Fruit fly (Drosophila melanogaster) whole organism, pupa: ENCODE results near the gene CG42699.

ENCODE experiments used
- CG10348 ChIP-seq: fragments of 200-800 bp; sonication (Bioruptor generic); IDR thresholded peaks from 2 replicates; pipeline ENCODE4 v1.3.6; 2022; ENCODE audit warnings: missing biosample characterization, missing genetic modification characterization
- CG14655 ChIP-seq: fragments of 200-800 bp; sonication (Bioruptor generic); optimal IDR thresholded peaks from 3 replicates; lab custom pipeline; 2017; ENCODE audit warnings: mild to moderate bottlenecking, missing biosample characterization, missing genetic modification reagents, missing genetic modification characterization
- CG15710 ChIP-seq: fragments of 200-800 bp; sonication (Bioruptor generic); optimal IDR thresholded peaks from 2 replicates; lab custom pipeline; 2018; ENCODE audit warnings: missing biosample characterization, mild to moderate bottlenecking, missing genetic modification characterization, moderate library complexity
- CG4496 ChIP-seq: fragments of 200-800 bp; sonication (Bioruptor generic); IDR thresholded peaks from 3 replicates; pipeline ENCODE4 v1.3.6; 2022; ENCODE audit warnings: missing biosample characterization, missing genetic modification characterization
- CG8301 ChIP-seq: fragments of 200-800 bp; sonication (Bioruptor generic); optimal IDR thresholded peaks from 2 replicates; lab custom pipeline; 2018; ENCODE audit warnings: missing biosample characterization, mild to moderate bottlenecking, missing genetic modification characterization
- D1 ChIP-seq: fragments of 200-800 bp; sonication (Bioruptor generic); optimal IDR thresholded peaks from 2 replicates; lab custom pipeline; 2018; ENCODE audit warnings: missing biosample characterization, mild to moderate bottlenecking, missing genetic modification characterization, moderate library complexity
- EcR ChIP-seq: fragments of 200-800 bp; sonication (Bioruptor generic); optimal IDR thresholded peaks from 3 replicates; lab custom pipeline; 2019; ENCODE audit warnings: missing biosample characterization, missing genetic modification characterization, mild to moderate bottlenecking, moderate library complexity, missing genetic modification reagents
- Ets98B ChIP-seq: fragments of 200-800 bp; sonication (Bioruptor generic); IDR thresholded peaks from 2 replicates; pipeline ENCODE4 v1.3.6; 2022; ENCODE audit warnings: missing biosample characterization, missing genetic modification characterization
- Pif1B ChIP-seq: fragments of 200-800 bp; sonication (Bioruptor generic); optimal IDR thresholded peaks from 3 replicates; lab custom pipeline; 2016; ENCODE audit warnings: missing biosample characterization, missing genetic modification characterization
- Snoo ChIP-seq: fragments of 200-800 bp; sonication (Bioruptor generic); optimal IDR thresholded peaks from 3 replicates; lab custom pipeline; 2017; ENCODE audit warnings: missing biosample characterization, mild to moderate bottlenecking, missing genetic modification characterization, inconsistent platforms

- TF ChIP-seq Ets98B (GFP tag; lab: Robert Waterston, UW) (peak; percentile 34), CG14655 (GFP tag; lab: Kevin White, UChicago) (no peak), EcR (peak; percentile 42), CG4496 (GFP tag; lab: Robert Waterston, UW) (no peak), CG15710 (tag; lab: Kevin White, UChicago) (peak; percentile 31), D1 (tag; lab: Kevin White, UChicago) (no peak), Snoo (tag; lab: Kevin White, UChicago) (peak; percentile 17), CG8301 (tag; lab: Kevin White, UChicago) (peak; percentile 6), CG10348 (GFP tag; lab: Robert Waterston, UW) (no peak), Pif1B (peak; percentile 8)
Observed at dm6 chrX:5764001-5764892, at the start of gene CG42699, which contains the start of gene MAPk-Ak2.
